Worm (Caenorhabditis elegans) whole organism, mixed stage, embryonic: Measurements from ENCODE around the gene R09A1.3.

ENCODE experiments used
- bed-3 ChIP-seq: fragments of 200-800 bp; sonication (Bioruptor generic); optimal IDR thresholded peaks from 3 replicates; lab custom pipeline; 2018; ENCODE audit warnings: mild to moderate bottlenecking, missing genetic modification characterization, moderate library complexity, missing compliant biosample characterization
- ceh-39 ChIP-seq: fragments of 150-350 bp; optimal IDR thresholded peaks from 2 replicates; lab custom pipeline; 2014; ENCODE audit warnings: missing biosample characterization, missing genetic modification characterization
- ceh-83 ChIP-seq: fragments of 200-800 bp; sonication (Bioruptor generic); optimal IDR thresholded peaks from 2 replicates; lab custom pipeline; 2018; ENCODE audit warnings: mild to moderate bottlenecking, missing genetic modification characterization, missing compliant biosample characterization
- ces-1 ChIP-seq: fragments of 150-350 bp; optimal IDR thresholded peaks from 2 replicates; lab custom pipeline; 2014; ENCODE audit warnings: missing biosample characterization, missing genetic modification reagents, missing genetic modification characterization
- cnd-1 ChIP-seq: fragments of 200-800 bp; sonication (Bioruptor generic); optimal IDR thresholded peaks from 2 replicates; lab custom pipeline; 2018; ENCODE audit warnings: mild to moderate bottlenecking, missing genetic modification characterization, missing compliant biosample characterization
- drap-1 ChIP-seq: fragments of 200-800 bp; sonication (Bioruptor generic); optimal IDR thresholded peaks from 3 replicates; lab custom pipeline; 2018; ENCODE audit warnings: mild to moderate bottlenecking, missing genetic modification characterization, missing compliant biosample characterization
- elt-1 ChIP-seq: sonication (generic microtip); optimal IDR thresholded peaks from 2 replicates; lab custom pipeline; 2017; ENCODE audit warnings: missing genetic modification characterization, mild to moderate bottlenecking, missing compliant biosample characterization, antibody characterized with exemption, moderate library complexity, borderline replicate concordance; ENCODE audit not compliant: insufficient read depth
- elt-3 ChIP-seq: fragments of 150-350 bp; optimal IDR thresholded peaks from 2 replicates; lab custom pipeline; 2014; ENCODE audit warnings: missing biosample characterization, missing genetic modification characterization
- flh-1 ChIP-seq: fragments of 200-800 bp; sonication (Bioruptor generic); optimal IDR thresholded peaks from 2 replicates; lab custom pipeline; 2018; ENCODE audit warnings: mild to moderate bottlenecking, missing genetic modification characterization, moderate library complexity, missing compliant biosample characterization
- ham-2 ChIP-seq: fragments of 200-800 bp; sonication (Bioruptor generic); optimal IDR thresholded peaks from 2 replicates; lab custom pipeline; 2018; ENCODE audit warnings: mild to moderate bottlenecking, missing genetic modification characterization, missing compliant biosample characterization
- hlh-1 ChIP-seq: fragments of 150-350 bp; optimal IDR thresholded peaks from 2 replicates; lab custom pipeline; 2014; ENCODE audit warnings: missing biosample characterization, missing genetic modification reagents, missing genetic modification characterization
- lin-13 ChIP-seq: fragments of 150-350 bp; optimal IDR thresholded peaks from 2 replicates; lab custom pipeline; 2014; ENCODE audit warnings: missing biosample characterization, missing genetic modification characterization
- lin-32 ChIP-seq: fragments of 200-800 bp; sonication (Bioruptor generic); optimal IDR thresholded peaks from 2 replicates; lab custom pipeline; 2018; ENCODE audit warnings: mild to moderate bottlenecking, missing genetic modification characterization, missing compliant biosample characterization
- lsy-2 ChIP-seq: fragments of 150-350 bp; optimal IDR thresholded peaks from 2 replicates; lab custom pipeline; 2014; ENCODE audit warnings: missing biosample characterization, missing genetic modification characterization
- mab-5 ChIP-seq: fragments of 150-350 bp; optimal IDR thresholded peaks from 2 replicates; lab custom pipeline; 2014; ENCODE audit warnings: missing biosample characterization, missing genetic modification characterization
- mep-1 ChIP-seq: fragments of 150-350 bp; optimal IDR thresholded peaks from 2 replicates; lab custom pipeline; 2017; ENCODE audit warnings: missing biosample characterization, missing genetic modification reagents, missing genetic modification characterization, inconsistent platforms
- nhr-2 ChIP-seq: fragments of 150-350 bp; optimal IDR thresholded peaks from 2 replicates; lab custom pipeline; 2014; ENCODE audit warnings: missing biosample characterization, missing genetic modification characterization
- nhr-237 ChIP-seq: fragments of 150-350 bp; optimal IDR thresholded peaks from 2 replicates; lab custom pipeline; 2014; ENCODE audit warnings: missing biosample characterization, missing genetic modification characterization
- nhr-28 ChIP-seq: fragments of 150-350 bp; optimal IDR thresholded peaks from 2 replicates; lab custom pipeline; 2014; ENCODE audit warnings: missing biosample characterization, missing genetic modification characterization
- nhr-76 ChIP-seq: sonication (generic microtip); optimal IDR thresholded peaks from 2 replicates; lab custom pipeline; 2017; ENCODE audit warnings: missing biosample characterization, missing genetic modification characterization
- pha-4 ChIP-seq: fragments of 150-350 bp; optimal IDR thresholded peaks from 2 replicates; lab custom pipeline; 2018; ENCODE audit warnings: missing biosample characterization, missing genetic modification reagents, missing genetic modification characterization
- sem-2 ChIP-seq: fragments of 200-800 bp; sonication (Bioruptor generic); optimal IDR thresholded peaks from 2 replicates; lab custom pipeline; 2018; ENCODE audit warnings: mild to moderate bottlenecking, missing genetic modification characterization, missing compliant biosample characterization
- snpc-4 ChIP-seq: fragments of 150-350 bp; optimal IDR thresholded peaks from 2 replicates; lab custom pipeline; 2014; ENCODE audit warnings: missing biosample characterization, missing genetic modification characterization
- sptf-1 ChIP-seq: sonication (generic microtip); optimal IDR thresholded peaks from 2 replicates; lab custom pipeline; 2017; ENCODE audit warnings: mild to moderate bottlenecking, missing genetic modification characterization, moderate library complexity, missing compliant biosample characterization
- tbx-8 ChIP-seq: fragments of 200-800 bp; sonication (Bioruptor generic); optimal IDR thresholded peaks from 2 replicates; lab custom pipeline; 2018; ENCODE audit warnings: mild to moderate bottlenecking, missing genetic modification characterization, moderate library complexity, missing compliant biosample characterization
- unc-120 ChIP-seq: sonication (generic microtip); optimal IDR thresholded peaks from 2 replicates; lab custom pipeline; 2017; ENCODE audit warnings: missing genetic modification characterization, missing compliant biosample characterization; ENCODE audit not compliant: poor library complexity, severe bottlenecking
- unc-39 ChIP-seq: fragments of 150-350 bp; optimal IDR thresholded peaks from 2 replicates; lab custom pipeline; 2014; ENCODE audit warnings: missing biosample characterization, missing genetic modification characterization
- unc-62 ChIP-seq: fragments of 150-350 bp; optimal IDR thresholded peaks from 2 replicates; lab custom pipeline; 2014; ENCODE audit warnings: missing biosample characterization, missing genetic modification reagents, missing genetic modification characterization
- zip-8 ChIP-seq: fragments of 150-350 bp; optimal IDR thresholded peaks from 2 replicates; lab custom pipeline; 2014; ENCODE audit warnings: missing biosample characterization, missing genetic modification characterization

The R09A1.3 gene

DNA sequence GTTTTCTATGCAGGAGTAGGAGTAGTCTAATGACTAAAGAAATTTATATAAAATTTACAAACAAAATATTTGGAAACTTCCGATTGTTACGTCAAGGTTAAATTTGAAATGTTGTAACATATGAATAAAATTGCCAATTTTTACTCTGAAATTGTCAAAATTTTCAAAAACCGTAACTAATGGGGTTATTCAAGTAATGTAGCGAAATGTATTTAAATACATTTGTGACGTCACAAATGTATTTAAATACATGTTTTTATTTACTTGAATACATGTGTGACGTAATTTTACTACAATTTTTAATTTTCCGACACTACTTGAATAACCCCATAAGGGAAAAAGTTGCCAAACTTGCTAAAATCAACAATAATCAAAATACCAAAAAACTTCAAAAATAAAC is 26.5 kb upstream of the R09A1.3 start:
- TF ChIP-seq zip-8 (peak; percentile 91), drap-1 (GFP tag; lab: Kevin White, UChicago) (no peak)

DNA sequence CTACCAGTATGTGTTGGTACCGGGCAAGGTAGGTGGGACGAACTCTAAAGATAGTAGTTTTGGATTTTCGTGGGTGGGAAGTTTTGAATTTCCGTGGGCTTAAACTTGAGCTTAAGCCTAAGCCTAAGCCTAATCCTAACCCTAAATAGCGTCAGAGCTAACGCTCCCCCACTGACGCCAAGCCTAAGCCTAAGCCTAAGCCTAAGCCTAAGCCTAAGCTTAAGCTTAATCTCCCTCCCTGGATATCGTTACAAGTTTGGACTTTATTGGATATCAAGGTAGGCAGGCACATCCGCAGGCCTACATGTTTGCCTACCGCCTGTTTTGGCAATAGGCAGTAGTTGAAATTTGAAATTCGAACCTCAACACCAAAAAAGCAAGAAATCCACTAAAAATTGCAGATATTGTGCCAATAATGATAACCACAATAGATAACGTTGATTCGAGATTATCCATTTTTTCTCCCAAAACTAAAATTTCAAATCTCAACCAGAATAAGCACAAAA is 25.7 kb upstream of the R09A1.3 start, which contains the start of gene K10C9.4:
Gene K10C9.4, minus strand, starts transcription at position 456 of the 506 bp plus-strand sequence.
- TF ChIP-seq hlh-1 (tag; lab: Kevin White, UChicago) (no peak), lin-13 (tag; lab: Kevin White, UChicago) (no peak), unc-62 (GFP tag; lab: Kevin White, UChicago) (no peak), lsy-2 (tag; lab: Kevin White, UChicago) (no peak), ces-1 (GFP tag; lab: Kevin White, UChicago) (no peak), ceh-83 (no peak), cnd-1 (tag; lab: Kevin White, UChicago) (no peak), ceh-39 (no peak), mep-1 (tag; lab: Kevin White, UChicago) (no peak), tbx-8 (GFP tag; lab: Kevin White, UChicago) (no peak), ham-2 (no peak), elt-3 (no peak), lin-32 (no peak), nhr-28 (tag; lab: Kevin White, UChicago) (no peak)

DNA sequence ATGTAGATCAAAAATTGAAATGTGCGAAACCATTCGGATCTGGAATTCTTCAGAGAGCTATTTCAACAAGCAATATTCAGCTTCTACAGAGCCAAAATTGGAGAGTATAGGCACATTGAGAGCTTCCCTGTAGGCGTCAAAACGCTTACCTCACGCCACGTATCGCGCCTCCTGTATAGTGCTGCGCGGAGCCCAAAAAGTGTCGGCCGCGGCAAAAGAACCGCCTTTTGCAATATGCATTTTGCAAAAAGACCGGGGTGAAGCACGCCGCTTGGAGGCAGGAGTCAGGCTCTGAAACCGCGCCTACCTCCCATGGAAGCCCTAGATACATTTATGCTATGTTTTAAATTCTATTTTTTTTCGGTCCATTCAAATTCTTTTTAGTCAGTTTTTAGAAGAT is 24.8 kb upstream of the R09A1.3 start:
- no peak for TF ChIP-seq unc-62 (GFP tag; lab: Kevin White, UChicago)
- no peak for TF ChIP-seq nhr-237 (tag; lab: Kevin White, UChicago)
- no peak for TF ChIP-seq pha-4 (tag; lab: Kevin White, UChicago)
- TF ChIP-seq ceh-39: no peak
- no peak for TF ChIP-seq elt-1
- TF ChIP-seq flh-1 (GFP tag; lab: Kevin White, UChicago): no peak
- TF ChIP-seq snpc-4 (tag; lab: Kevin White, UChicago): no peak
- TF ChIP-seq unc-39: no peak
- TF ChIP-seq unc-120 (tag; lab: Kevin White, UChicago): no peak
- no peak for TF ChIP-seq mep-1 (tag; lab: Kevin White, UChicago)
- no peak for TF ChIP-seq ceh-83
- no peak for TF ChIP-seq nhr-2 (tag; lab: Kevin White, UChicago)
- no peak for TF ChIP-seq lin-13 (tag; lab: Kevin White, UChicago)
- TF ChIP-seq bed-3 (GFP tag; lab: Kevin White, UChicago): no peak
- TF ChIP-seq lsy-2 (tag; lab: Kevin White, UChicago): no peak
- no peak for TF ChIP-seq ces-1 (GFP tag; lab: Kevin White, UChicago)
- TF ChIP-seq mab-5 (tag; lab: Kevin White, UChicago): no peak
- no peak for TF ChIP-seq lin-32
- TF ChIP-seq elt-3: no peak
- no peak for TF ChIP-seq nhr-28 (tag; lab: Kevin White, UChicago)

DNA sequence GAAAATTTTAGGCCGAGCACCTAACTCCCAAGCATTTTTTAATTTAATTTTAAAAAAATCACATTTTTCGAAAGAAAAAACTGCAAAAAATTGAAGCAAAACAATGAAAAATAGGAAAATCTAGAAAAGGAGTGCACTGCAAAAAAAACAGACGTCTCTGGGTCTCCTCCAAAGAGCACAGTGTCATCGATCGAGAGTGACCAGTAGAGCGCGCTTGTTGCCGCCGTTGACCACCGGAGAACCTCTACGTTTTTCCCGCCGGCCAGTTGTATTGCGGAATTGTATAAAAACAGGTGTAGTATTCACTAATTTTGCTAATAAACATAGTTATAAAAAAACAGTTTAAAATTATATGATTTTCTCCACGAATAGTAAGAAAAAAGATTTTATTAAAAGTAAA is 22.5 kb upstream of the R09A1.3 start:
- TF ChIP-seq unc-120 (tag; lab: Kevin White, UChicago) (peak; percentile 42), lsy-2 (tag; lab: Kevin White, UChicago) (peak; percentile 1), sptf-1 (tag; lab: Kevin White, UChicago) (no peak), ceh-39 (no peak), nhr-237 (tag; lab: Kevin White, UChicago) (no peak)

DNA sequence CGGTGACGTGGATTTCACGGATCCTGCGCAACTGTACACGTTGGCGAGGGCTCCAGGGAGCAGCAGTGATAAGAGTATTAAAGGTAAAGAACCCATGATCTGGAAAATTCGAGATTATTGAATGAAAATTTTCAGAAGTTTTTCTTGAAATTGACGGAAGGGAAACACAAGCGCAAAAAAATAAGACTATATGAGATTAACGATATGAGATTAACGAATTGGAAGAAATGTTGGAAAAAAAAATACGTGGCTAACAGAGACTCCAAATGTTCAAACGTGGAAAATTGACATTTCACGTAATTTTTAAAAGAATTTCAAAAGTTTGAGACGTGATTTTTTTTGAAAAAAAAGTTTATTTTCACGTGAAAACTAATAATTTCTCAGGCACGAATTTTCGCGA is 21.6 kb upstream of the R09A1.3 start, which contains the start of gene nra-4:
Gene nra-4, minus strand, starts transcription at position 101 of the 400 bp plus-strand sequence.
- TF ChIP-seq nhr-28 (tag; lab: Kevin White, UChicago) (no peak), drap-1 (GFP tag; lab: Kevin White, UChicago) (no peak), lin-32 (no peak), nhr-76 (no peak), lsy-2 (tag; lab: Kevin White, UChicago) (no peak)

DNA sequence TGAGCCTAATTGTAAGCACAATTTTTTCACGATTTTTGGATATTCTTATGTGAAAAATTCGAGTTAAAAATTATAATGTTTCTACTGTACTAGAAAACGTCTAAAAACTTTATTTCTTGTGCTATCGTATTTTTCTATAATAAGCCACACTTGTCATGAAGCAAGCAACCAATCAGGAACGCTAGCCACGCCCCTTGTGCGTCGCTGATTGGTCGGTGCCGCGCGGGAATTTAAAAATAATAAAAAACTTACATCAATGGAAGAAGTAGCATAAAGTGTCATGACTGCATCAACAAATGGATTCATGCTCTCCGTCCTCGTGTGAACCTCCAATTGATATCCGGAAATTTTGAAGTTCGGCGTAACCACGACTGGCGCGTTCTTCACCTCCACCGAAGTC is 20.4 kb upstream of the R09A1.3 start:
- no peak for TF ChIP-seq unc-120 (tag; lab: Kevin White, UChicago)
- TF ChIP-seq nhr-237 (tag; lab: Kevin White, UChicago): no peak
- TF ChIP-seq ceh-39: no peak
- TF ChIP-seq sem-2 (GFP tag; lab: Kevin White, UChicago): no peak
